Fruit fly (Drosophila melanogaster) whole organism, embryonic: Measurements from ENCODE around the gene Drsl4.

Source experiments
- Bgb ChIP-seq: fragments of 200-800 bp; sonication (Bioruptor generic); IDR thresholded peaks from 2 replicates; pipeline ENCODE4 v1.3.6; 2022; ENCODE audit warnings: missing biosample characterization, missing genetic modification characterization; ENCODE audit not compliant: partially characterized antibody
- CG10462 ChIP-seq: fragments of 200-800 bp; sonication (Bioruptor generic); optimal IDR thresholded peaks from 2 replicates; lab custom pipeline; 2016; ENCODE audit warnings: missing biosample characterization, missing genetic modification characterization
- CG10543 ChIP-seq: fragments of 200-800 bp; sonication (Bioruptor generic); optimal IDR thresholded peaks from 3 replicates; lab custom pipeline; 2017; ENCODE audit warnings: missing biosample characterization, mild to moderate bottlenecking, missing genetic modification characterization, moderate library complexity
- CG13624 ChIP-seq: fragments of 200-800 bp; sonication (Bioruptor generic); optimal IDR thresholded peaks from 2 replicates; lab custom pipeline; 2016; ENCODE audit warnings: missing biosample characterization, missing genetic modification characterization
- CG13775 ChIP-seq: fragments of 200-800 bp; sonication (Bioruptor generic); optimal IDR thresholded peaks from 3 replicates; lab custom pipeline; 2017; ENCODE audit warnings: missing biosample characterization, mild to moderate bottlenecking, missing genetic modification characterization
- CG15073 ChIP-seq: fragments of 200-800 bp; sonication (Bioruptor generic); optimal IDR thresholded peaks from 2 replicates; lab custom pipeline; 2016; ENCODE audit warnings: missing biosample characterization, missing genetic modification characterization
- CG1529 ChIP-seq: fragments of 200-800 bp; sonication (Bioruptor generic); optimal IDR thresholded peaks from 3 replicates; lab custom pipeline; 2018; ENCODE audit warnings: missing biosample characterization, missing genetic modification characterization
- CG17385 ChIP-seq: fragments of 200-800 bp; sonication (Bioruptor generic); optimal IDR thresholded peaks from 3 replicates; lab custom pipeline; 2018; ENCODE audit warnings: missing biosample characterization, mild to moderate bottlenecking, missing genetic modification characterization
- CG2129 ChIP-seq: fragments of 200-800 bp; sonication (Bioruptor generic); IDR thresholded peaks from 2 replicates; pipeline ENCODE4 v1.3.6; 2022; ENCODE audit warnings: missing biosample characterization, missing genetic modification characterization; ENCODE audit not compliant: partially characterized antibody
- CG2199 ChIP-seq: fragments of 200-800 bp; sonication (Bioruptor generic); IDR thresholded peaks from 3 replicates; pipeline ENCODE4 v1.3.6; 2022; ENCODE audit warnings: missing biosample characterization, missing genetic modification characterization
- CG30020 ChIP-seq: fragments of 200-800 bp; optimal IDR thresholded peaks from 2 replicates; lab custom pipeline; 2019; ENCODE audit warnings: missing biosample characterization, mild to moderate bottlenecking, missing genetic modification characterization, moderate library complexity
- CG31224 ChIP-seq: fragments of 200-800 bp; sonication (Bioruptor generic); IDR thresholded peaks from 2 replicates; pipeline ENCODE4 v1.3.6; 2022; ENCODE audit warnings: missing biosample characterization, missing genetic modification characterization
- CG34376 ChIP-seq: fragments of 200-800 bp; sonication (Bioruptor generic); optimal IDR thresholded peaks from 2 replicates; lab custom pipeline; 2018; ENCODE audit warnings: missing biosample characterization, mild to moderate bottlenecking, missing genetic modification characterization
- CG4617 ChIP-seq: fragments of 200-800 bp; sonication (Bioruptor generic); optimal IDR thresholded peaks from 3 replicates; lab custom pipeline; 2016; ENCODE audit warnings: missing biosample characterization, missing genetic modification characterization, borderline replicate concordance
- CG6765 ChIP-seq: fragments of 200-800 bp; sonication (Bioruptor generic); optimal IDR thresholded peaks from 3 replicates; lab custom pipeline; 2017; ENCODE audit warnings: missing biosample characterization, mild to moderate bottlenecking, missing genetic modification characterization
- CG8478 ChIP-seq: fragments of >200 bp; optimal IDR thresholded peaks from 2 replicates; lab custom pipeline; 2018
- Chrac-16 ChIP-seq: fragments of 200-800 bp; sonication (Bioruptor generic); optimal IDR thresholded peaks from 3 replicates; lab custom pipeline; 2016; ENCODE audit warnings: missing biosample characterization, missing genetic modification characterization
- Dad ChIP-seq: fragments of 200-800 bp; sonication (Bioruptor generic); optimal IDR thresholded peaks from 3 replicates; lab custom pipeline; 2016; ENCODE audit warnings: missing biosample characterization, missing genetic modification characterization
- Dfd ChIP-seq, 2 experiments: fragments of >200 bp; optimal IDR thresholded peaks; 2 replicates each; lab custom pipeline; 2017; ENCODE audit warnings: missing biosample characterization in 2 of 2, missing genetic modification characterization in 2 of 2
- E2f1 ChIP-seq: fragments of 200-800 bp; sonication (Bioruptor generic); IDR thresholded peaks from 2 replicates; pipeline ENCODE4 v1.3.6; 2022; ENCODE audit warnings: missing biosample characterization, missing genetic modification characterization
- Elba2 ChIP-seq: fragments of 200-800 bp; sonication (Bioruptor generic); optimal IDR thresholded peaks from 3 replicates; lab custom pipeline; 2016; ENCODE audit warnings: missing biosample characterization, missing genetic modification characterization
- Fer1 ChIP-seq: fragments of 200-800 bp; sonication (Bioruptor generic); optimal IDR thresholded peaks from 2 replicates; lab custom pipeline; 2017; ENCODE audit warnings: missing biosample characterization, mild to moderate bottlenecking, missing genetic modification characterization
- Hey ChIP-seq: fragments of 200-800 bp; sonication (Bioruptor generic); optimal IDR thresholded peaks from 3 replicates; lab custom pipeline; 2018; ENCODE audit warnings: missing biosample characterization, mild to moderate bottlenecking, missing genetic modification characterization
- Hmx ChIP-seq: fragments of 200-800 bp; sonication (Bioruptor generic); optimal IDR thresholded peaks from 2 replicates; lab custom pipeline; 2016; ENCODE audit warnings: missing biosample characterization, missing genetic modification characterization
- Hsf ChIP-seq: fragments of 200-800 bp; sonication (Bioruptor generic); optimal IDR thresholded peaks from 3 replicates; lab custom pipeline; 2016; ENCODE audit warnings: missing biosample characterization, missing genetic modification characterization
- MTF-1 ChIP-seq: fragments of 200-800 bp; sonication (Bioruptor generic); optimal IDR thresholded peaks from 2 replicates; lab custom pipeline; 2018; ENCODE audit warnings: missing biosample characterization, mild to moderate bottlenecking, missing genetic modification characterization, borderline replicate concordance
- Mes4 ChIP-seq: fragments of 200-800 bp; sonication (Bioruptor generic); optimal IDR thresholded peaks from 2 replicates; lab custom pipeline; 2016; ENCODE audit warnings: missing biosample characterization, missing genetic modification characterization
- Poxn ChIP-seq: fragments of 200-800 bp; sonication (Bioruptor generic); IDR thresholded peaks from 2 replicates; pipeline ENCODE4 v1.3.6; 2022; ENCODE audit warnings: missing biosample characterization, missing genetic modification characterization
- Side ChIP-seq: fragments of 200-800 bp; sonication (Bioruptor generic); optimal IDR thresholded peaks from 2 replicates; lab custom pipeline; 2016; ENCODE audit warnings: missing biosample characterization, missing genetic modification characterization
- Sox100B ChIP-seq: fragments of 200-800 bp; sonication (Bioruptor generic); optimal IDR thresholded peaks from 3 replicates; lab custom pipeline; 2018; ENCODE audit warnings: missing biosample characterization, mild to moderate bottlenecking, missing genetic modification characterization
- ato ChIP-seq: fragments of 200-800 bp; sonication (Bioruptor generic); IDR thresholded peaks from 2 replicates; pipeline ENCODE4 v1.3.6; 2022; ENCODE audit warnings: missing biosample characterization, missing genetic modification characterization; ENCODE audit not compliant: partially characterized antibody
- bsh ChIP-seq, 2 experiments: fragments of 200-800 bp; sonication (Bioruptor generic); optimal IDR thresholded peaks; 2 replicates each; lab custom pipeline; 2017 to 2018; ENCODE audit warnings: mild to moderate bottlenecking in 2 of 2, missing biosample characterization in 2 of 2, missing genetic modification characterization in 2 of 2, moderate library complexity in 1 of 2
- corto ChIP-seq: fragments of 200-800 bp; sonication (Bioruptor generic); optimal IDR thresholded peaks from 2 replicates; lab custom pipeline; 2016; ENCODE audit warnings: missing biosample characterization, mild to moderate bottlenecking, missing genetic modification characterization, moderate library complexity
- danr ChIP-seq: fragments of 200-800 bp; sonication (Bioruptor generic); IDR thresholded peaks from 2 replicates; pipeline ENCODE4 v1.3.6; 2022; ENCODE audit warnings: missing biosample characterization, missing genetic modification characterization
- dmrt99B ChIP-seq: fragments of 200-800 bp; sonication (Bioruptor generic); optimal IDR thresholded peaks from 2 replicates; lab custom pipeline; 2018; ENCODE audit warnings: missing biosample characterization, mild to moderate bottlenecking, missing genetic modification characterization, moderate library complexity
- fd3F ChIP-seq: fragments of 200-800 bp; sonication (Bioruptor generic); optimal IDR thresholded peaks from 2 replicates; lab custom pipeline; 2018; ENCODE audit warnings: missing biosample characterization, mild to moderate bottlenecking, missing genetic modification characterization, moderate library complexity
- ind ChIP-seq: fragments of 200-800 bp; sonication (Bioruptor generic); optimal IDR thresholded peaks from 3 replicates; lab custom pipeline; 2016; ENCODE audit warnings: missing biosample characterization, missing genetic modification characterization
- jigr1 ChIP-seq: fragments of 200-800 bp; sonication (Bioruptor generic); IDR thresholded peaks from 3 replicates; pipeline ENCODE4 v1.3.6; 2022; ENCODE audit warnings: missing biosample characterization, missing genetic modification characterization
- pum ChIP-seq: fragments of 200-800 bp; sonication (Bioruptor generic); optimal IDR thresholded peaks from 2 replicates; lab custom pipeline; 2016; ENCODE audit warnings: missing biosample characterization, missing genetic modification characterization
- repo ChIP-seq: fragments of 200-800 bp; sonication (Bioruptor generic); optimal IDR thresholded peaks from 2 replicates; lab custom pipeline; 2016; ENCODE audit warnings: missing biosample characterization, missing genetic modification characterization
- run ChIP-seq: fragments of 200-800 bp; sonication (Bioruptor generic); optimal IDR thresholded peaks from 3 replicates; lab custom pipeline; 2018; ENCODE audit warnings: missing biosample characterization, mild to moderate bottlenecking, missing genetic modification characterization
- sens ChIP-seq: fragments of 200-800 bp; sonication (Bioruptor generic); peaks from one replicate; lab custom pipeline; 2016; ENCODE audit warnings: missing biosample characterization, missing genetic modification characterization
- sim ChIP-seq: fragments of 200-800 bp; sonication (Bioruptor generic); IDR thresholded peaks from 2 replicates; pipeline ENCODE4 v1.3.6; 2022; ENCODE audit warnings: missing biosample characterization, missing genetic modification characterization
- slbo ChIP-seq: fragments of 200-800 bp; sonication (Bioruptor generic); IDR thresholded peaks from 2 replicates; pipeline ENCODE4 v1.3.6; 2022; ENCODE audit warnings: missing biosample characterization, missing genetic modification characterization
- slp2 ChIP-seq: fragments of 200-800 bp; sonication (Bioruptor generic); optimal IDR thresholded peaks from 2 replicates; lab custom pipeline; 2016; ENCODE audit warnings: missing biosample characterization, missing genetic modification characterization
- so ChIP-seq: fragments of 200-800 bp; sonication (Bioruptor generic); IDR thresholded peaks from 3 replicates; pipeline ENCODE4 v1.3.6; 2022; ENCODE audit warnings: missing biosample characterization, missing genetic modification characterization
- tin ChIP-seq: fragments of 200-800 bp; sonication (Bioruptor generic); optimal IDR thresholded peaks from 3 replicates; lab custom pipeline; 2016; ENCODE audit warnings: missing biosample characterization, missing genetic modification characterization
- tio ChIP-seq: fragments of 200-800 bp; sonication (Bioruptor generic); optimal IDR thresholded peaks from 2 replicates; lab custom pipeline; 2017; ENCODE audit warnings: missing biosample characterization, missing genetic modification characterization, inconsistent platforms
- trem ChIP-seq: fragments of 200-800 bp; optimal IDR thresholded peaks from 3 replicates; lab custom pipeline; 2019; ENCODE audit warnings: missing biosample characterization, mild to moderate bottlenecking, missing genetic modification characterization, moderate library complexity
- ttk ChIP-seq: fragments of 200-800 bp; sonication (Bioruptor generic); IDR thresholded peaks from 2 replicates; pipeline ENCODE4 v2.1.2; 2022; ENCODE audit warnings: missing biosample characterization, missing genetic modification characterization
- unc-4 ChIP-seq: fragments of 200-800 bp; sonication (Bioruptor generic); IDR thresholded peaks from 2 replicates; pipeline ENCODE4 v1.3.6; 2022; ENCODE audit warnings: missing biosample characterization, missing genetic modification characterization; ENCODE audit not compliant: partially characterized antibody
- zf30C ChIP-seq: fragments of 200-800 bp; sonication (Bioruptor generic); optimal IDR thresholded peaks from 3 replicates; lab custom pipeline; 2018; ENCODE audit warnings: missing biosample characterization, mild to moderate bottlenecking, missing genetic modification characterization

The Drsl4 gene

DNA sequence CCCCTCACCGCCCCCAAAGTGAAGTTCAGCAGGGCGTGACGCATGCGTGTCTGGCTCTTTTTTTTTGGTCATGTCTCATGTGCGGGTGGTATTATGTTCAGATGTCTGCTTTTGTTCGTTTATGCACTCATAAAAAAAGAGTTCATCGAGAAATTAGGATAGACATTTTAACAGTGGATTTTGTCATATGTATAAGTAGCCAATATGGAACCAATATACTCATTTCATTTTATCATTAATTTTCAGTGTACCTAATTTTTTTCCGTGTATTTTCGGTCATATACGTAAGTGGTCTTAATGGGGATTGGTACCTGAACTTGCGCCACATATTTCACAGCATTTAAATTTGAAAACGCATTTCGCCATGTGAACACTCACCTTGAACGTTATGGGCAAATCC is 15.1 kb upstream of the Drsl4 start (continued):
- peak in 1 of 2 experiments; percentile 66 for TF ChIP-seq bsh (GFP tag; optimal IDR thresholded peaks at IDR 0.05; lab: Kevin White, UChicago)
- peak; percentile 66 for TF ChIP-seq slbo (GFP tag; lab: Robert Waterston, UW)
- TF ChIP-seq pum (GFP tag; lab: Kevin White, UChicago), result peak; percentile 34
- TF ChIP-seq Mes4 (GFP tag; lab: Kevin White, UChicago), result peak; percentile 1
- no peak for TF ChIP-seq Elba2 (GFP tag; lab: Kevin White, UChicago)
- no peak for TF ChIP-seq Poxn
- TF ChIP-seq CG2129 (GFP tag; lab: Robert Waterston, UW), result no peak
- TF ChIP-seq CG34376 (GFP tag; lab: Kevin White, UChicago), result no peak
- peak; percentile 66 for TF ChIP-seq slp2 (GFP tag; lab: Kevin White, UChicago)
- TF ChIP-seq trem, result peak; percentile 19
- peak; percentile 94 for TF ChIP-seq sens (GFP tag; lab: Kevin White, UChicago)
- peak; percentile 16 for TF ChIP-seq CG13775 (GFP tag; lab: Kevin White, UChicago)
- peak; percentile 54 for TF ChIP-seq CG17385 (GFP tag; lab: Kevin White, UChicago)
- peak; percentile 35 for TF ChIP-seq CG13624 (GFP tag; lab: Kevin White, UChicago)
- TF ChIP-seq tin (GFP tag; lab: Kevin White, UChicago), result peak; percentile 68
- TF ChIP-seq CG8478 (lab: Kevin White, UChicago), result no peak
- TF ChIP-seq E2f1, result no peak
- peak; percentile 73 for TF ChIP-seq ttk
- peak; percentile 55 for TF ChIP-seq repo (GFP tag; lab: Kevin White, UChicago)
- peak; percentile 44; the same call in 1 of the 2 replicates for TF ChIP-seq CG31224
- TF ChIP-seq sim, result 0 out of 2 replicates have a peak, but pooled peaks have one; percentile 55
- TF ChIP-seq Dad, result peak; percentile 16
- no peak for TF ChIP-seq CG4617 (GFP tag; lab: Kevin White, UChicago)
- TF ChIP-seq CG2199 (GFP tag; lab: Robert Waterston, UW), result peak; percentile 69; the same call in 1 of the 3 replicates
- peak; percentile 33 for TF ChIP-seq Chrac-16 (GFP tag; lab: Kevin White, UChicago)
- TF ChIP-seq CG10543 (GFP tag; lab: Kevin White, UChicago), result no peak
- no peak for TF ChIP-seq ato (GFP tag; lab: Robert Waterston, UW)
- peak; percentile 69 for TF ChIP-seq ind (GFP tag; lab: Kevin White, UChicago)
- TF ChIP-seq dmrt99B (tag; lab: Kevin White, UChicago), result peak; percentile 83
- no peak for TF ChIP-seq Bgb
- TF ChIP-seq Hey, result no peak
- peak; percentile 23 for TF ChIP-seq fd3F (GFP tag; lab: Kevin White, UChicago)
- TF ChIP-seq tio, result peak; percentile 25
- no peak for TF ChIP-seq run (tag; lab: Kevin White, UChicago)
- TF ChIP-seq MTF-1 (GFP tag; lab: Kevin White, UChicago), result peak; percentile 22
- TF ChIP-seq Hsf (GFP tag; lab: Kevin White, UChicago), result peak; percentile 46
- TF ChIP-seq zf30C (GFP tag; lab: Kevin White, UChicago), result no peak
- TF ChIP-seq Fer1 (GFP tag; lab: Kevin White, UChicago), result no peak
- peak; percentile 68; the same call in 2 of the 3 replicates for TF ChIP-seq so
- no peak for TF ChIP-seq jigr1 (GFP tag; lab: Robert Waterston, UW)
- peak; percentile 28 for TF ChIP-seq CG1529 (GFP tag; lab: Kevin White, UChicago)
- TF ChIP-seq CG15073 (GFP tag; lab: Kevin White, UChicago), result no peak
- no peak for TF ChIP-seq Side (GFP tag; lab: Kevin White, UChicago)
- TF ChIP-seq CG30020, result no peak
- no peak for TF ChIP-seq Dfd (GFP tag; optimal IDR thresholded peaks at IDR 0.05; lab: Kevin White, UChicago)
- no peak for TF ChIP-seq corto
- no peak for TF ChIP-seq CG6765 (GFP tag; lab: Kevin White, UChicago)
- no peak for TF ChIP-seq Hmx (GFP tag; lab: Kevin White, UChicago)
- no peak for TF ChIP-seq unc-4
- no peak for TF ChIP-seq CG10462 (GFP tag; lab: Kevin White, UChicago)
- TF ChIP-seq Sox100B, result peak; percentile 61
- TF ChIP-seq danr (GFP tag; lab: Robert Waterston, UW), result 0 out of 2 replicates have a peak, but pooled peaks have one; percentile 20
